Worm (Caenorhabditis elegans) whole organism, L3 larva: ENCODE data around the gene Y51H7C.12.

ENCODE experiments used
- ZK546.5 ChIP-seq: sonication (generic microtip); optimal IDR thresholded peaks from 2 replicates; lab custom pipeline; 2017; ENCODE audit warnings: missing biosample characterization, missing genetic modification characterization
- aly-2 ChIP-seq: fragments of 150-350 bp; optimal IDR thresholded peaks from 2 replicates; lab custom pipeline; 2014; ENCODE audit warnings: missing biosample characterization, missing genetic modification characterization
- ama-1 ChIP-seq: fragments of 150-350 bp; optimal IDR thresholded peaks from 2 replicates; lab custom pipeline; 2018
- ceh-16 ChIP-seq: sonication (generic microtip); optimal IDR thresholded peaks from 2 replicates; lab custom pipeline; 2017; ENCODE audit warnings: missing biosample characterization, missing genetic modification characterization
- ceh-82 ChIP-seq: fragments of 150-350 bp; optimal IDR thresholded peaks from 2 replicates; lab custom pipeline; 2014; ENCODE audit warnings: missing biosample characterization, missing genetic modification characterization
- ceh-9 ChIP-seq: sonication (generic microtip); optimal IDR thresholded peaks from 2 replicates; lab custom pipeline; 2018; ENCODE audit warnings: missing biosample characterization, missing genetic modification characterization
- daf-12 ChIP-seq: fragments of 150-350 bp; optimal IDR thresholded peaks from 2 replicates; lab custom pipeline; 2014; ENCODE audit warnings: missing biosample characterization, missing genetic modification reagents, missing genetic modification characterization
- egl-27 ChIP-seq: sonication (generic microtip); optimal IDR thresholded peaks from 4 replicates; lab custom pipeline; 2017; ENCODE audit warnings: missing biosample characterization, missing genetic modification reagents, missing genetic modification characterization
- egl-5 ChIP-seq: fragments of 150-350 bp; optimal IDR thresholded peaks from 2 replicates; lab custom pipeline; 2017; ENCODE audit warnings: missing biosample characterization, missing genetic modification reagents, missing genetic modification characterization, inconsistent platforms
- elt-1 ChIP-seq: fragments of 150-350 bp; optimal IDR thresholded peaks from 2 replicates; lab custom pipeline; 2014; ENCODE audit warnings: missing biosample characterization, missing genetic modification characterization
- elt-2 ChIP-seq: sonication (generic microtip); optimal IDR thresholded peaks from 2 replicates; lab custom pipeline; 2016; ENCODE audit warnings: missing genetic modification reagents, mild to moderate bottlenecking, missing genetic modification characterization, missing compliant biosample characterization
- elt-3 ChIP-seq, 3 experiments: fragments of 150-350 bp in 1 of 3; sonication (generic microtip) in 2 of 3; optimal IDR thresholded peaks; 2 replicates in 2 of 3; 4 replicates in 1 of 3; lab custom pipeline; 2014 to 2017; ENCODE audit warnings: missing biosample characterization in 3 of 3, missing genetic modification characterization in 3 of 3
- fkh-10 ChIP-seq: sonication (generic microtip); optimal IDR thresholded peaks from 2 replicates; lab custom pipeline; 2017; ENCODE audit warnings: missing biosample characterization, missing genetic modification reagents, missing genetic modification characterization
- fkh-2 ChIP-seq: fragments of 150-350 bp; optimal IDR thresholded peaks from 2 replicates; lab custom pipeline; 2014; ENCODE audit warnings: missing biosample characterization, missing genetic modification reagents, missing genetic modification characterization
- fos-1 ChIP-seq: fragments of 150-350 bp; optimal IDR thresholded peaks from 2 replicates; lab custom pipeline; 2014; ENCODE audit warnings: missing biosample characterization, missing genetic modification characterization
- hmg-11 ChIP-seq: sonication (generic microtip); optimal IDR thresholded peaks from 2 replicates; lab custom pipeline; 2016; ENCODE audit warnings: missing genetic modification characterization, missing compliant biosample characterization
- jun-1 ChIP-seq: fragments of 150-350 bp; optimal IDR thresholded peaks from 2 replicates; lab custom pipeline; 2014; ENCODE audit warnings: missing biosample characterization, missing genetic modification reagents, missing genetic modification characterization
- lin-15B ChIP-seq: fragments of 150-350 bp; optimal IDR thresholded peaks from 2 replicates; lab custom pipeline; 2014; ENCODE audit warnings: missing biosample characterization, missing genetic modification characterization
- lsy-12 ChIP-seq: sonication (generic microtip); optimal IDR thresholded peaks from 2 replicates; lab custom pipeline; 2016; ENCODE audit warnings: mild to moderate bottlenecking, missing genetic modification characterization, missing compliant biosample characterization
- mdl-1 ChIP-seq: fragments of 150-350 bp; optimal IDR thresholded peaks from 2 replicates; lab custom pipeline; 2014; ENCODE audit warnings: missing biosample characterization, missing genetic modification characterization
- mml-1 ChIP-seq: fragments of 150-350 bp; sonication (generic microtip); optimal IDR thresholded peaks from 3 replicates; lab custom pipeline; 2014; ENCODE audit warnings: missing biosample characterization, missing genetic modification characterization
- nhr-11 ChIP-seq: fragments of 150-350 bp; optimal IDR thresholded peaks from 2 replicates; lab custom pipeline; 2014; ENCODE audit warnings: missing biosample characterization, missing genetic modification characterization
- nhr-12 ChIP-seq: fragments of 150-350 bp; optimal IDR thresholded peaks from 2 replicates; lab custom pipeline; 2014; ENCODE audit warnings: missing biosample characterization, missing genetic modification characterization
- nhr-237 ChIP-seq: fragments of 150-350 bp; optimal IDR thresholded peaks from 2 replicates; lab custom pipeline; 2014; ENCODE audit warnings: missing biosample characterization, missing genetic modification characterization
- nhr-25 ChIP-seq: sonication (generic microtip); optimal IDR thresholded peaks from 2 replicates; lab custom pipeline; 2017; ENCODE audit warnings: missing biosample characterization, missing genetic modification characterization
- nhr-28 ChIP-seq: fragments of 150-350 bp; optimal IDR thresholded peaks from 2 replicates; lab custom pipeline; 2014; ENCODE audit warnings: missing biosample characterization, missing genetic modification characterization
- nhr-43 ChIP-seq: sonication (generic microtip); optimal IDR thresholded peaks from 2 replicates; lab custom pipeline; 2016; ENCODE audit warnings: mild to moderate bottlenecking, missing genetic modification characterization, missing compliant biosample characterization; ENCODE audit not compliant: poor library complexity, severe bottlenecking
- nhr-67 ChIP-seq: fragments of 150-350 bp; optimal IDR thresholded peaks from 2 replicates; lab custom pipeline; 2014; ENCODE audit warnings: missing biosample characterization, missing genetic modification characterization
- nhr-77 ChIP-seq: fragments of 150-350 bp; optimal IDR thresholded peaks from 2 replicates; lab custom pipeline; 2014; ENCODE audit warnings: missing biosample characterization, missing genetic modification characterization
- pqm-1 ChIP-seq: fragments of 150-350 bp; optimal IDR thresholded peaks from 2 replicates; lab custom pipeline; 2017; ENCODE audit warnings: missing biosample characterization, missing genetic modification characterization, inconsistent platforms
- sea-2 ChIP-seq: fragments of 150-350 bp; sonication (generic microtip); optimal IDR thresholded peaks from 4 replicates; lab custom pipeline; 2014; ENCODE audit warnings: missing biosample characterization, missing genetic modification reagents, missing genetic modification characterization
- skn-1 ChIP-seq: fragments of 150-350 bp; optimal IDR thresholded peaks from 2 replicates; lab custom pipeline; 2014; ENCODE audit warnings: missing biosample characterization, missing genetic modification characterization
- snpc-4 ChIP-seq: fragments of 150-350 bp; optimal IDR thresholded peaks from 2 replicates; lab custom pipeline; 2014; ENCODE audit warnings: missing biosample characterization, missing genetic modification characterization
- tbx-2 ChIP-seq: sonication (generic microtip); optimal IDR thresholded peaks from 2 replicates; lab custom pipeline; 2016; ENCODE audit warnings: mild to moderate bottlenecking, missing genetic modification characterization, missing compliant biosample characterization
- unc-39 ChIP-seq: sonication (generic microtip); optimal IDR thresholded peaks from 4 replicates; lab custom pipeline; 2017; ENCODE audit warnings: missing biosample characterization, missing genetic modification characterization
- unc-62 ChIP-seq: fragments of 150-350 bp; sonication (generic microtip); optimal IDR thresholded peaks from 4 replicates; lab custom pipeline; 2014; ENCODE audit warnings: missing biosample characterization, missing genetic modification reagents, missing genetic modification characterization
- zag-1 ChIP-seq: fragments of 150-350 bp; optimal IDR thresholded peaks from 2 replicates; lab custom pipeline; 2014; ENCODE audit warnings: missing biosample characterization, missing genetic modification characterization
- ztf-11 ChIP-seq: fragments of 150-350 bp; optimal IDR thresholded peaks from 2 replicates; lab custom pipeline; 2014; ENCODE audit warnings: missing biosample characterization, missing genetic modification characterization
- ztf-4 ChIP-seq: fragments of 150-350 bp; optimal IDR thresholded peaks from 2 replicates; lab custom pipeline; 2014; ENCODE audit warnings: missing biosample characterization, missing genetic modification characterization

The Y51H7C.12 gene

ce11 chrII:1476016-1476415 lies 29.5 kb upstream of the Y51H7C.12 start:
- TF ChIP-seq nhr-11 (tag; lab: Kevin White, UChicago) (no peak), daf-12 (tag; lab: Kevin White, UChicago) (no peak), ceh-82 (tag; lab: Kevin White, UChicago) (no peak), aly-2 (tag; lab: Kevin White, UChicago) (no peak), fkh-10 (GFP tag; lab: Kevin White, UChicago) (no peak), fkh-2 (tag; lab: Kevin White, UChicago) (no peak), ceh-16 (tag; lab: Kevin White, UChicago) (no peak), ztf-11 (no peak), ZK546.5 (no peak), ceh-9 (tag; lab: Kevin White, UChicago) (no peak), nhr-25 (no peak), mml-1 (no peak), nhr-237 (tag; lab: Kevin White, UChicago) (no peak), nhr-43 (tag; lab: Kevin White, UChicago) (no peak), lin-15B (no peak), nhr-67 (tag; lab: Kevin White, UChicago) (no peak), skn-1 (tag; lab: Kevin White, UChicago) (no peak), hmg-11 (tag; lab: Kevin White, UChicago) (no peak)

DNA sequence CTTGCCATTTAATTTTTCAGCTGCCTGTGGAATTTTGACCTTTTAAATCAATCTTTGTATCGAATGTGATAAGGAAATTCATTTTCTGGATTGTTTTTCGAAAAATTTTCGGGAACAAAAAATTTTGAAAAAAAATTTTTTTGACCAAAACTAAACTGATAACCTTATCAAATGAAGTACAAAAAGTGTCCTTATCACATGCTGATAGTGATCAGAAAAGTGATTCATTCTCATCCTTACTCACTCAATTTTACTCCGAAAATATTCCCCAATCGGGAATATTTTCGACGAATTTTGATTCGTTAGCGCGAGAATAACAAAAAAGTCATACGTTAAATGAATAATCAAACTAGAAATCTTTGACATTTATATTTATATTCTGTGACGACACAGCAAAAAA lies 28.8 kb upstream of the Y51H7C.12 start:
- TF ChIP-seq nhr-28 (no peak), jun-1 (tag; lab: Kevin White, UChicago) (no peak), pqm-1 (peak; percentile 50), tbx-2 (no peak), fkh-2 (tag; lab: Kevin White, UChicago) (no peak), mdl-1 (tag; lab: Kevin White, UChicago) (no peak), elt-2 (peak; percentile 67), elt-1 (tag; lab: Kevin White, UChicago) (no peak)

ce11 chrII:1474807-1475206 lies 28.3 kb upstream of the Y51H7C.12 start:
- no peak for TF ChIP-seq ama-1 (lab: Kevin White, UChicago)
- no peak for TF ChIP-seq egl-27 (tag; lab: Kevin White, UChicago)
- TF ChIP-seq lsy-12, result no peak
- no peak for TF ChIP-seq unc-39
- no peak for TF ChIP-seq nhr-28
- no peak for TF ChIP-seq mml-1
- TF ChIP-seq lin-15B, result no peak
- TF ChIP-seq nhr-11 (tag; lab: Kevin White, UChicago), result no peak
- TF ChIP-seq ztf-4 (tag; lab: Kevin White, UChicago), result no peak
- no peak for TF ChIP-seq mdl-1 (tag; lab: Kevin White, UChicago)
- no peak for TF ChIP-seq ztf-11
- no peak for TF ChIP-seq nhr-12 (tag; lab: Kevin White, UChicago)
- no peak for TF ChIP-seq zag-1 (tag; lab: Kevin White, UChicago)
- TF ChIP-seq egl-5 (tag; lab: Kevin White, UChicago), result no peak
- no peak for TF ChIP-seq nhr-43 (tag; lab: Kevin White, UChicago)
- no peak for TF ChIP-seq snpc-4 (tag; lab: Kevin White, UChicago)
- no peak for TF ChIP-seq unc-62

ce11 chrII:1473481-1473880 lies 26.9 kb upstream of the Y51H7C.12 start, which contains the start of gene H17B01.5:
TSS of gene H17B01.5 (minus strand) at chrII:1473581.
- TF ChIP-seq pqm-1 (no peak), elt-2 (no peak), egl-27 (tag; lab: Kevin White, UChicago) (no peak), nhr-77 (tag; lab: Kevin White, UChicago) (no peak), fkh-10 (GFP tag; lab: Kevin White, UChicago) (no peak), ztf-11 (no peak), nhr-237 (tag; lab: Kevin White, UChicago) (no peak), sea-2 (GFP tag; lab: Kevin White, UChicago) (no peak), ztf-4 (tag; lab: Kevin White, UChicago) (no peak)

DNA sequence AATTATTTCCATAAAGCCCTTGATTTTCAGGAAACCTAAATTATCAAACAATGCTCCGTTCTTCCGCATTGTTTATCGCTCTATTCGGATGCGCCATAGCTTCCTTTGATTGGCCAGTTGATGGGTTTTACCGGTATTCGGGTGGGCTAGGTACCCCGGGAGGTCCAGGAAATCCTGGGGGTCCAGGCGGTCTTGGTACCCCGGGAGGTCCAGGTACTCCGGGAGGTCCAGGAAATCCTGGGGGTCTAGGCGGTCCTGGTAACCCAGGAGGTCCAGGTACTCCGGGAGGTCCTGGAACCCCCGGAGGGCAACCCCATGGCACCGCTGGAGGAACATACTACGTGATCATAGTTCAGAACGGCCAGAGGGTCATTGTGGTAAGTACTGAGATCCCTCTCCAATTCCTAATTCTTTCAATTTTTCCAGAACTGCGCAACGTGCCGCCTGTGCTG lies 24.0 kb upstream of the Y51H7C.12 start, which contains the start of gene H17B01.2:
Gene H17B01.2, plus strand, starts transcription at position 51 of the 452 bp plus-strand sequence.
- no peak for TF ChIP-seq hmg-11 (tag; lab: Kevin White, UChicago)
- TF ChIP-seq tbx-2, result no peak
- no peak for TF ChIP-seq ztf-11
- no peak for TF ChIP-seq mml-1
- no peak for TF ChIP-seq aly-2 (tag; lab: Kevin White, UChicago)
- TF ChIP-seq daf-12 (tag; lab: Kevin White, UChicago), result no peak
- TF ChIP-seq egl-5 (tag; lab: Kevin White, UChicago), result no peak
- TF ChIP-seq fos-1 (tag; lab: Kevin White, UChicago), result no peak
- TF ChIP-seq elt-3 (tag; optimal IDR thresholded peaks at IDR 0.05; lab: Kevin White, UChicago), result no peak
- TF ChIP-seq nhr-77 (tag; lab: Kevin White, UChicago), result no peak
